Worm (Caenorhabditis elegans): ENCODE results near the gene T05C7.9.

DNA sequence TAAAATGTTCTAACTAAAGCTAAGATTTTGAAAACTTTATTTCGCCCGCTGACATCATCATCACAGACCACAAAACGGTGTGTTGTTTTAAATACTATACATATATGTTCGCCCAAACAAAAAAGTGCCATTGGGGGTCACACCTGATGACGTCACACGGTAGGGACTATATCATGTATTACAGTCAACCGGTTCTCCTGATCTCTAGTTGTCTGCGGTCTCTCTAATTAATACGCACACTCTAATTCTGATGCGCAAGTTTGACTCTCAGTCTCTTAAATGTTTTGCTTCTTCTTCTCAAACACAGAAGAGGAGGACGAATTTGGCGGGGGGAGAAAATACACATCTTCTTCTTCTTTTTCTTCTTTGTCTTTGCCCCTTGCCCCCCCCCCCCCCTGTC, 23.8 kb downstream of the T05C7.9 start:
- TF ChIP-seq pha-4 (tag; optimal IDR thresholded peaks at IDR 0.05) (no peak), fkh-10 (GFP tag; optimal IDR thresholded peaks at IDR 0.05) (no peak), nhr-11 (tag; optimal IDR thresholded peaks at IDR 0.05) (no peak), ama-1 (optimal IDR thresholded peaks at IDR 0.05) (no peak), elt-2 (tag; optimal IDR thresholded peaks at IDR 0.05) (no peak), ahr-1 (tag; optimal IDR thresholded peaks at IDR 0.05) (no peak), sox-4 (tag; optimal IDR thresholded peaks at IDR 0.05) (no peak), dmd-4 (tag; optimal IDR thresholded peaks at IDR 0.05; ENCODE audit: borderline replicate concordance) (no peak)
